Worm (Caenorhabditis elegans) whole organism, midembryonic: ENCODE results near the gene frpr-4.

Source experiments
- T22C8.4 ChIP-seq: fragments of 200-800 bp; sonication (Bioruptor generic); IDR thresholded peaks from 2 replicates; pipeline ENCODE4 v1.3.6; 2022; ENCODE audit warnings: missing genetic modification characterization, missing compliant biosample characterization
- cog-1 ChIP-seq: sonication (generic microtip); optimal IDR thresholded peaks from 2 replicates; lab custom pipeline; 2016; ENCODE audit warnings: missing genetic modification characterization, missing compliant biosample characterization
- flt-1 ChIP-seq: fragments of 200-800 bp; sonication (Bioruptor generic); IDR thresholded peaks from 2 replicates; pipeline ENCODE4 v1.3.6; 2022; ENCODE audit warnings: missing genetic modification characterization, missing compliant biosample characterization
- klf-2 ChIP-seq: fragments of 200-800 bp; sonication (Bioruptor generic); conservative IDR thresholded peaks from 2 replicates; pipeline ENCODE4 v1.3.6; 2022; ENCODE audit warnings: missing genetic modification reagents, missing genetic modification characterization, missing compliant biosample characterization
- med-1 ChIP-seq: sonication (generic microtip); optimal IDR thresholded peaks from 2 replicates; lab custom pipeline; 2017; ENCODE audit warnings: missing genetic modification characterization, mild to moderate bottlenecking, missing compliant biosample characterization, antibody characterized with exemption, missing genetic modification reagents; ENCODE audit not compliant: insufficient read depth
- ref-1 ChIP-seq: fragments of 200-800 bp; sonication (Bioruptor generic); conservative IDR thresholded peaks from 2 replicates; pipeline ENCODE4 v1.3.6; 2022; ENCODE audit warnings: missing genetic modification reagents, missing genetic modification characterization, missing compliant biosample characterization
- tab-1 ChIP-seq: fragments of 200-800 bp; sonication (Bioruptor generic); IDR thresholded peaks from 2 replicates; pipeline ENCODE4 v1.3.6; 2022; ENCODE audit warnings: missing genetic modification characterization, missing compliant biosample characterization
- ztf-23 ChIP-seq: fragments of 200-800 bp; sonication (Bioruptor generic); IDR thresholded peaks from 2 replicates; pipeline ENCODE4 v1.3.6; 2022; ENCODE audit warnings: missing genetic modification reagents, missing genetic modification characterization, missing compliant biosample characterization
- ztf-29 ChIP-seq: fragments of 200-800 bp; sonication (Bioruptor generic); IDR thresholded peaks from 2 replicates; pipeline ENCODE4 v1.3.6; 2022; ENCODE audit warnings: missing genetic modification reagents, missing genetic modification characterization, missing compliant biosample characterization

The frpr-4 gene

ce11 chrII:5222830-5223229 is 32.5 kb downstream of the frpr-4 start:
- TF ChIP-seq cog-1 (tag; lab: Kevin White, UChicago) (no peak), T22C8.4 (GFP tag; lab: Robert Waterston, UW) (no peak), tab-1 (GFP tag; lab: Robert Waterston, UW) (no peak), flt-1 (no peak), med-1 (GFP tag; lab: Kevin White, UChicago) (no peak), klf-2 (GFP tag; lab: Robert Waterston, UW) (no peak)

- TF ChIP-seq ztf-23 (GFP tag; lab: Robert Waterston, UW): no peak
- TF ChIP-seq ref-1 (GFP tag; lab: Robert Waterston, UW): no peak
- TF ChIP-seq ztf-29 (GFP tag; lab: Robert Waterston, UW): no peak
- no peak for TF ChIP-seq T22C8.4 (GFP tag; lab: Robert Waterston, UW)
- no peak for TF ChIP-seq med-1 (GFP tag; lab: Kevin White, UChicago)
- TF ChIP-seq flt-1: no peak
- TF ChIP-seq klf-2 (GFP tag; lab: Robert Waterston, UW): no peak
- TF ChIP-seq cog-1 (tag; lab: Kevin White, UChicago): no peak
- TF ChIP-seq tab-1 (GFP tag; lab: Robert Waterston, UW): no peak
Measured at ce11 chrII:5220648-5221047, 34.7 kb downstream of the frpr-4 start.

ce11 chrII:5218349-5218748 is 37.0 kb downstream of the frpr-4 start:
- TF ChIP-seq ztf-23 (GFP tag; lab: Robert Waterston, UW): no peak
- no peak for TF ChIP-seq med-1 (GFP tag; lab: Kevin White, UChicago)
- no peak for TF ChIP-seq cog-1 (tag; lab: Kevin White, UChicago)
- no peak for TF ChIP-seq ref-1 (GFP tag; lab: Robert Waterston, UW)
- TF ChIP-seq tab-1 (GFP tag; lab: Robert Waterston, UW): no peak
- no peak for TF ChIP-seq flt-1

ce11 chrII:5212675-5213074 is 42.7 kb downstream of the frpr-4 start, which contains the start of gene C34F11.1:
Gene C34F11.1 (plus strand): TSS chrII:5212975.
- no peak for TF ChIP-seq cog-1 (tag; lab: Kevin White, UChicago)
- no peak for TF ChIP-seq T22C8.4 (GFP tag; lab: Robert Waterston, UW)
- TF ChIP-seq med-1 (GFP tag; lab: Kevin White, UChicago): no peak
- TF ChIP-seq ztf-29 (GFP tag; lab: Robert Waterston, UW): no peak
- TF ChIP-seq tab-1 (GFP tag; lab: Robert Waterston, UW): no peak
- TF ChIP-seq klf-2 (GFP tag; lab: Robert Waterston, UW): no peak
- no peak for TF ChIP-seq ztf-23 (GFP tag; lab: Robert Waterston, UW)
- no peak for TF ChIP-seq flt-1
- TF ChIP-seq ref-1 (GFP tag; lab: Robert Waterston, UW): no peak

ce11 chrII:5211970-5212369 is 43.4 kb downstream of the frpr-4 start, which contains the start of gene C34F11.2:
Gene C34F11.2 (plus strand): TSS chrII:5212270.
- TF ChIP-seq tab-1 (GFP tag; lab: Robert Waterston, UW): no peak
- TF ChIP-seq T22C8.4 (GFP tag; lab: Robert Waterston, UW): no peak
- no peak for TF ChIP-seq med-1 (GFP tag; lab: Kevin White, UChicago)
- no peak for TF ChIP-seq flt-1
- TF ChIP-seq ref-1 (GFP tag; lab: Robert Waterston, UW): no peak
- TF ChIP-seq ztf-23 (GFP tag; lab: Robert Waterston, UW): no peak
- TF ChIP-seq ztf-29 (GFP tag; lab: Robert Waterston, UW): no peak
- TF ChIP-seq klf-2 (GFP tag; lab: Robert Waterston, UW): no peak
- TF ChIP-seq cog-1 (tag; lab: Kevin White, UChicago): no peak

- TF ChIP-seq ztf-29 (GFP tag; lab: Robert Waterston, UW): no peak
- TF ChIP-seq ref-1 (GFP tag; lab: Robert Waterston, UW): no peak
- TF ChIP-seq cog-1 (tag; lab: Kevin White, UChicago): no peak
- no peak for TF ChIP-seq klf-2 (GFP tag; lab: Robert Waterston, UW)
- TF ChIP-seq med-1 (GFP tag; lab: Kevin White, UChicago): no peak
- TF ChIP-seq flt-1: no peak
- TF ChIP-seq ztf-23 (GFP tag; lab: Robert Waterston, UW): no peak
- TF ChIP-seq T22C8.4 (GFP tag; lab: Robert Waterston, UW): no peak
- TF ChIP-seq tab-1 (GFP tag; lab: Robert Waterston, UW): no peak
Measured at ce11 chrII:5210830-5211229, 44.5 kb downstream of the frpr-4 start, which contains the start of gene C34F11.8. Gene C34F11.8 (minus strand): TSS chrII:5210964.

- TF ChIP-seq T22C8.4 (GFP tag; lab: Robert Waterston, UW) (no peak), flt-1 (no peak), tab-1 (GFP tag; lab: Robert Waterston, UW) (no peak), klf-2 (GFP tag; lab: Robert Waterston, UW) (no peak), ref-1 (GFP tag; lab: Robert Waterston, UW) (no peak), ztf-23 (GFP tag; lab: Robert Waterston, UW) (no peak), ztf-29 (GFP tag; lab: Robert Waterston, UW) (no peak), med-1 (GFP tag; lab: Kevin White, UChicago) (no peak), cog-1 (tag; lab: Kevin White, UChicago) (no peak)
Measured at ce11 chrII:5209122-5209521, 46.2 kb downstream of the frpr-4 start.

ce11 chrII:5205286-5205685 is 50.0 kb downstream of the frpr-4 start:
- TF ChIP-seq cog-1 (tag; lab: Kevin White, UChicago) (no peak), ref-1 (GFP tag; lab: Robert Waterston, UW) (no peak), tab-1 (GFP tag; lab: Robert Waterston, UW) (no peak), ztf-23 (GFP tag; lab: Robert Waterston, UW) (no peak), klf-2 (GFP tag; lab: Robert Waterston, UW) (no peak), med-1 (GFP tag; lab: Kevin White, UChicago) (no peak), ztf-29 (GFP tag; lab: Robert Waterston, UW) (no peak), flt-1 (no peak), T22C8.4 (GFP tag; lab: Robert Waterston, UW) (no peak)

- no peak for TF ChIP-seq T22C8.4 (GFP tag; lab: Robert Waterston, UW)
- TF ChIP-seq med-1 (GFP tag; lab: Kevin White, UChicago): no peak
- no peak for TF ChIP-seq tab-1 (GFP tag; lab: Robert Waterston, UW)
- TF ChIP-seq ztf-29 (GFP tag; lab: Robert Waterston, UW): no peak
- no peak for TF ChIP-seq klf-2 (GFP tag; lab: Robert Waterston, UW)
- TF ChIP-seq flt-1: no peak
- no peak for TF ChIP-seq ref-1 (GFP tag; lab: Robert Waterston, UW)
- no peak for TF ChIP-seq cog-1 (tag; lab: Kevin White, UChicago)
- no peak for TF ChIP-seq ztf-23 (GFP tag; lab: Robert Waterston, UW)
Measured at ce11 chrII:5202930-5203329, 52.4 kb downstream of the frpr-4 start, which contains the start of gene ampd-1. Gene ampd-1 (plus strand): TSS chrII:5203322.
